Fruit fly (Drosophila melanogaster): ENCODE results near the gene CG10026.

CG10026 gene

DNA sequence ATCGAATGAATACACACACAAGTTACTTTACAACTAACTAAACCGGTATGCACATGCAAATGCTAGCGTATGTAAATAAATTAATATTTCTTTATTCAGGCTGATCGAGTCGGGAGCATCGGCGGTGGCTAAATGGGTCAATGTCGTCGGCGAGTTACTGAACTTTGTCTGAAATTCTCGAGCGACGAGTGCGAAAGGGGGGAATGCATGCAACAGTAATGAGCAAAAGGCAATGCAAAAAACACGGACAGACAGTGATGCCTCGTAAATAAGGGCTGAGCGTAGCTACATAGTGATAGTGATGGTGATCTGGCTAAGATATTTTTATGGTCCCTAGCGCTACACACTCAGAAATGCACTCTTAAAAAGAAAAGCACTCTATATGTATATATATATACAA is 13.3 kb upstream of the CG10026 start (continued):
- TF ChIP-seq CG15336 (GFP tag; IDR thresholded peaks at IDR 0.05) = peak; percentile 25; the same call in 1 of the 2 replicates
- TF ChIP-seq CG6276 (GFP tag; optimal IDR thresholded peaks at IDR 0.05) = no peak
- no peak for TF ChIP-seq CG32006 (GFP tag; optimal IDR thresholded peaks at IDR 0.05)
- TF ChIP-seq Hr39 (GFP tag; optimal IDR thresholded peaks at IDR 0.05) = no peak
- TF ChIP-seq Smox (GFP tag; optimal IDR thresholded peaks at IDR 0.05) = no peak
- peak; percentile 16 for TF ChIP-seq vri (GFP tag; optimal IDR thresholded peaks at IDR 0.05)
- peak; percentile 78 for TF ChIP-seq Eip75B (GFP tag; optimal IDR thresholded peaks at IDR 0.05)
- no peak for TF ChIP-seq dac (GFP tag; optimal IDR thresholded peaks at IDR 0.05)
- no peak for TF ChIP-seq CG11294 (GFP tag; IDR thresholded peaks at IDR 0.05)
- no peak for TF ChIP-seq spab (GFP tag; optimal IDR thresholded peaks at IDR 0.05)
- no peak for TF ChIP-seq CG10669 (GFP tag; optimal IDR thresholded peaks at IDR 0.05)
- no peak for TF ChIP-seq salr (GFP tag; optimal IDR thresholded peaks at IDR 0.05)
- no peak for TF ChIP-seq CG9139 (GFP tag; optimal IDR thresholded peaks at IDR 0.05)
- no peak for TF ChIP-seq CG31627 (GFP tag; optimal IDR thresholded peaks at IDR 0.05)
- TF ChIP-seq pdm3 (GFP tag; optimal IDR thresholded peaks at IDR 0.05) = peak; percentile 54
- no peak for TF ChIP-seq net (GFP tag; optimal IDR thresholded peaks at IDR 0.05)
- peak; percentile 91 for TF ChIP-seq CG6163 (GFP tag; IDR thresholded peaks at IDR 0.05)
- TF ChIP-seq CG3032 (tag; optimal IDR thresholded peaks at IDR 0.05) = peak; percentile 18
- TF ChIP-seq CG11762 (GFP tag; optimal IDR thresholded peaks at IDR 0.05; ENCODE audit: insufficient read depth) = no peak
- TF ChIP-seq CG34406 (GFP tag; optimal IDR thresholded peaks at IDR 0.05) = no peak
- TF ChIP-seq Ets21C (GFP tag; optimal IDR thresholded peaks at IDR 0.05) = no peak
- no peak for TF ChIP-seq Met (GFP tag; optimal IDR thresholded peaks at IDR 0.05)
- TF ChIP-seq esn (GFP tag; optimal IDR thresholded peaks at IDR 0.05) = no peak
- peak; percentile 9 for TF ChIP-seq Ets96B (tag; optimal IDR thresholded peaks at IDR 0.05)
- peak; percentile 49 for TF ChIP-seq dsx (GFP tag; optimal IDR thresholded peaks at IDR 0.05; ENCODE audit: poor library complexity, severe bottlenecking)
- TF ChIP-seq OdsH (GFP tag; optimal IDR thresholded peaks at IDR 0.05) = no peak

DNA sequence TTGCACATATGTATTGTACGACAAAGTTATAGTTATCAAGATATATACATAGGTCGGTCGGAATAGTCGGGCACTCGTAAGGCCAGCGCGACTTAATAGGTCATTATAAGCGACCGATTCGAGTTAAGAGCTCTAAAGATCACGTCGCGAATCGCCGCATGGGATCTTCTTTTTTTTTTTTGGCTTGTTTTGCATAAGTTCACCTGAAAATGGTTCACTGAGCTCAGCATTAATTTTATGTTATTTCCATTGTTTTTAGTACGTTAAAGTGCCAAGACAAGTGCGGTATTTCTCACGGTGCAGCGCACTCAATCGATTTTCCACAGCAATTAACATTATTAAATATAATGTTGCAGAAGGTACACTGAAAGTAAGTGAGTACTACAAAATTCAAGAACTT is 12.7 kb upstream of the CG10026 start:
- TF ChIP-seq CG7368 (GFP tag; optimal IDR thresholded peaks at IDR 0.05) (no peak), cyc (GFP tag; optimal IDR thresholded peaks at IDR 0.05) (no peak), CG3032 (tag; optimal IDR thresholded peaks at IDR 0.05) (no peak), CG34406 (GFP tag; optimal IDR thresholded peaks at IDR 0.05) (no peak), svp (GFP tag) (no peak), Hr39 (GFP tag; optimal IDR thresholded peaks at IDR 0.05) (no peak), OdsH (GFP tag; optimal IDR thresholded peaks at IDR 0.05) (no peak), CG4318 (GFP tag; optimal IDR thresholded peaks at IDR 0.05) (no peak), CG6792 (GFP tag; optimal IDR thresholded peaks at IDR 0.05) (no peak), Lpt (GFP tag; optimal IDR thresholded peaks at IDR 0.05) (no peak), Gug (GFP tag; IDR thresholded peaks at IDR 0.05) (peak; percentile 44; the same call in 1 of the 2 replicates), net (GFP tag; optimal IDR thresholded peaks at IDR 0.05) (no peak), Hr4 (GFP tag; optimal IDR thresholded peaks at IDR 0.05) (peak; percentile 12), CG31627 (GFP tag; optimal IDR thresholded peaks at IDR 0.05) (no peak), CG6854 (GFP tag; optimal IDR thresholded peaks at IDR 0.05) (no peak), CG6276 (GFP tag; optimal IDR thresholded peaks at IDR 0.05) (no peak), CG1621 (tag; optimal IDR thresholded peaks at IDR 0.05) (no peak), CG11294 (GFP tag; IDR thresholded peaks at IDR 0.05) (peak; percentile 16; the same call in 1 of the 2 replicates), vri (GFP tag; optimal IDR thresholded peaks at IDR 0.05) (no peak), CG11762 (GFP tag; optimal IDR thresholded peaks at IDR 0.05; ENCODE audit: insufficient read depth) (no peak), CG8319 (GFP tag; optimal IDR thresholded peaks at IDR 0.05) (no peak), CG6163 (GFP tag; IDR thresholded peaks at IDR 0.05) (peak; percentile 22), CG3919 (GFP tag; optimal IDR thresholded peaks at IDR 0.05) (no peak), CG10631 (GFP tag; optimal IDR thresholded peaks at IDR 0.05) (no peak), CG9139 (GFP tag; optimal IDR thresholded peaks at IDR 0.05) (no peak), spab (GFP tag; optimal IDR thresholded peaks at IDR 0.05) (no peak), dsx (GFP tag; optimal IDR thresholded peaks at IDR 0.05; ENCODE audit: poor library complexity, severe bottlenecking) (no peak), CG11902 (GFP tag; optimal IDR thresholded peaks at IDR 0.05) (no peak), CG15336 (GFP tag; IDR thresholded peaks at IDR 0.05) (no peak; the same call in 1 of the 2 replicates), Eip78C (GFP tag) (peak; percentile 76), CG10669 (GFP tag; optimal IDR thresholded peaks at IDR 0.05) (no peak), eg (GFP tag; IDR thresholded peaks at IDR 0.05) (peak; percentile 37; the same call in 1 of the 3 replicates), CG32006 (GFP tag; optimal IDR thresholded peaks at IDR 0.05) (no peak), Sox15 (GFP tag; optimal IDR thresholded peaks at IDR 0.05) (no peak), ss (GFP tag; optimal IDR thresholded peaks at IDR 0.05) (no peak), Eip75B (GFP tag; optimal IDR thresholded peaks at IDR 0.05) (no peak), fd85E (GFP tag; optimal IDR thresholded peaks at IDR 0.05) (no peak), Smox (GFP tag; optimal IDR thresholded peaks at IDR 0.05) (no peak), fkh (GFP tag; optimal IDR thresholded peaks at IDR 0.05) (no peak), CG8119 (GFP tag; IDR thresholded peaks at IDR 0.05) (peak; percentile 13; the same call in 1 of the 3 replicates), topi (GFP tag; optimal IDR thresholded peaks at IDR 0.05) (no peak)
